Fruit fly (Drosophila melanogaster) whole organism, embryonic: ENCODE measurements around the gene CG8851.

ENCODE experiments used
- CG10267 ChIP-seq: fragments of 200-800 bp; sonication (Bioruptor generic); optimal IDR thresholded peaks from 2 replicates; lab custom pipeline; 2018; ENCODE audit warnings: missing biosample characterization, mild to moderate bottlenecking, missing genetic modification characterization, moderate library complexity
- CG10543 ChIP-seq: fragments of 200-800 bp; sonication (Bioruptor generic); optimal IDR thresholded peaks from 3 replicates; lab custom pipeline; 2017; ENCODE audit warnings: missing biosample characterization, mild to moderate bottlenecking, missing genetic modification characterization, moderate library complexity
- CG11560 ChIP-seq: fragments of 200-800 bp; sonication (Bioruptor generic); IDR thresholded peaks from 3 replicates; pipeline ENCODE4 v1.3.6; 2022; ENCODE audit warnings: missing biosample characterization, missing genetic modification characterization
- CG11723 ChIP-seq: fragments of 200-800 bp; sonication (Bioruptor generic); optimal IDR thresholded peaks from 2 replicates; lab custom pipeline; 2017; ENCODE audit warnings: missing biosample characterization, mild to moderate bottlenecking, missing genetic modification characterization
- CG12391 ChIP-seq: fragments of 200-800 bp; sonication (Bioruptor generic); optimal IDR thresholded peaks from 3 replicates; lab custom pipeline; 2018; ENCODE audit warnings: missing biosample characterization, mild to moderate bottlenecking, missing genetic modification characterization, moderate library complexity
- CG15011 ChIP-seq: fragments of 200-800 bp; sonication (Bioruptor generic); optimal IDR thresholded peaks from 3 replicates; lab custom pipeline; 2018; ENCODE audit warnings: missing biosample characterization, mild to moderate bottlenecking, missing genetic modification characterization
- CG1529 ChIP-seq: fragments of 200-800 bp; sonication (Bioruptor generic); optimal IDR thresholded peaks from 3 replicates; lab custom pipeline; 2018; ENCODE audit warnings: missing biosample characterization, missing genetic modification characterization
- CG17359 ChIP-seq: fragments of 200-800 bp; sonication (Bioruptor generic); optimal IDR thresholded peaks from 3 replicates; lab custom pipeline; 2018; ENCODE audit warnings: missing biosample characterization, mild to moderate bottlenecking, missing genetic modification characterization, moderate library complexity
- CG17568 ChIP-seq: fragments of 200-800 bp; sonication (Bioruptor generic); optimal IDR thresholded peaks from 2 replicates; lab custom pipeline; 2018; ENCODE audit warnings: missing biosample characterization, mild to moderate bottlenecking, missing genetic modification characterization, moderate library complexity
- CG3065 ChIP-seq: fragments of 200-800 bp; sonication (Bioruptor generic); optimal IDR thresholded peaks from 2 replicates; lab custom pipeline; 2016; ENCODE audit warnings: missing biosample characterization, missing genetic modification characterization
- CG32772 ChIP-seq: fragments of 200-800 bp; sonication (Bioruptor generic); IDR thresholded peaks from 2 replicates; pipeline ENCODE4 v1.3.6; 2022; ENCODE audit warnings: missing biosample characterization, missing genetic modification characterization
- CG3281 ChIP-seq: fragments of 200-800 bp; sonication (Bioruptor generic); optimal IDR thresholded peaks from 3 replicates; lab custom pipeline; 2017; ENCODE audit warnings: missing biosample characterization, mild to moderate bottlenecking, missing genetic modification characterization
- CG3847 ChIP-seq: fragments of 200-800 bp; sonication (Bioruptor generic); IDR thresholded peaks from 2 replicates; pipeline ENCODE4 v1.3.6; 2022; ENCODE audit warnings: missing biosample characterization, missing genetic modification characterization
- CG3995 ChIP-seq: fragments of 200-800 bp; sonication (Bioruptor generic); optimal IDR thresholded peaks from 3 replicates; lab custom pipeline; 2016; ENCODE audit warnings: missing biosample characterization, missing genetic modification characterization
- CG4404 ChIP-seq: fragments of 200-800 bp; sonication (Bioruptor generic); IDR thresholded peaks from 2 replicates; pipeline ENCODE4 v1.3.6; 2022; ENCODE audit warnings: missing biosample characterization, missing genetic modification characterization
- CG5245 ChIP-seq: fragments of 200-800 bp; sonication (Bioruptor generic); optimal IDR thresholded peaks from 3 replicates; lab custom pipeline; 2016; ENCODE audit warnings: missing biosample characterization, missing genetic modification characterization
- CG7839 ChIP-seq: fragments of 200-800 bp; sonication (Bioruptor generic); optimal IDR thresholded peaks from 3 replicates; lab custom pipeline; 2018; ENCODE audit warnings: missing biosample characterization, mild to moderate bottlenecking, missing genetic modification characterization, moderate library complexity
- CG7963 ChIP-seq: fragments of 200-800 bp; sonication (Bioruptor generic); IDR thresholded peaks from 3 replicates; pipeline ENCODE4 v1.3.6; 2022; ENCODE audit warnings: missing biosample characterization, missing genetic modification characterization; ENCODE audit not compliant: partially characterized antibody
- CG8359 ChIP-seq: fragments of 200-800 bp; sonication (Bioruptor generic); optimal IDR thresholded peaks from 2 replicates; lab custom pipeline; 2017; ENCODE audit warnings: missing biosample characterization, mild to moderate bottlenecking, missing genetic modification characterization, borderline replicate concordance
- CTCF ChIP-seq: fragments of 200-800 bp; sonication (Bioruptor generic); optimal IDR thresholded peaks from 2 replicates; lab custom pipeline; 2017; ENCODE audit warnings: missing biosample characterization, mild to moderate bottlenecking, missing genetic modification characterization, moderate library complexity
- Chrac-16 ChIP-seq: fragments of 200-800 bp; sonication (Bioruptor generic); optimal IDR thresholded peaks from 3 replicates; lab custom pipeline; 2016; ENCODE audit warnings: missing biosample characterization, missing genetic modification characterization
- Dad ChIP-seq: fragments of 200-800 bp; sonication (Bioruptor generic); optimal IDR thresholded peaks from 3 replicates; lab custom pipeline; 2016; ENCODE audit warnings: missing biosample characterization, missing genetic modification characterization
- Dp ChIP-seq: fragments of 200-800 bp; sonication (Bioruptor generic); optimal IDR thresholded peaks from 2 replicates; lab custom pipeline; 2018; ENCODE audit warnings: missing biosample characterization, mild to moderate bottlenecking, missing genetic modification characterization, moderate library complexity
- Fer1 ChIP-seq: fragments of 200-800 bp; sonication (Bioruptor generic); optimal IDR thresholded peaks from 2 replicates; lab custom pipeline; 2017; ENCODE audit warnings: missing biosample characterization, mild to moderate bottlenecking, missing genetic modification characterization
- Hand ChIP-seq: fragments of 200-800 bp; sonication (Bioruptor generic); optimal IDR thresholded peaks from 2 replicates; lab custom pipeline; 2017; ENCODE audit warnings: mild to moderate bottlenecking, missing biosample characterization, missing genetic modification reagents, missing genetic modification characterization
- Jarid2 ChIP-seq: fragments of 200-800 bp; sonication (Bioruptor generic); optimal IDR thresholded peaks from 3 replicates; lab custom pipeline; 2017; ENCODE audit warnings: mild to moderate bottlenecking, missing biosample characterization, missing genetic modification reagents, missing genetic modification characterization
- MESR4 ChIP-seq: fragments of 200-800 bp; sonication (Bioruptor generic); optimal IDR thresholded peaks from 2 replicates; lab custom pipeline; 2018; ENCODE audit warnings: missing biosample characterization, mild to moderate bottlenecking, missing genetic modification characterization, moderate library complexity
- Med ChIP-seq: fragments of 200-800 bp; sonication (Bioruptor generic); peaks from one replicate; lab custom pipeline; 2016; ENCODE audit warnings: missing biosample characterization, missing genetic modification characterization, mild to moderate bottlenecking, inconsistent platforms, moderate library complexity
- NFAT ChIP-seq: fragments of 200-800 bp; sonication (Bioruptor generic); IDR thresholded peaks from 2 replicates; pipeline ENCODE4 v1.3.6; 2022; ENCODE audit warnings: missing biosample characterization, missing genetic modification characterization
- Nf-YC ChIP-seq: fragments of 200-800 bp; optimal IDR thresholded peaks from 3 replicates; lab custom pipeline; 2019; ENCODE audit warnings: missing biosample characterization, mild to moderate bottlenecking, missing genetic modification characterization, moderate library complexity
- Six4 ChIP-seq: fragments of 200-800 bp; sonication (Bioruptor generic); optimal IDR thresholded peaks from 2 replicates; lab custom pipeline; 2016; ENCODE audit warnings: missing biosample characterization, missing genetic modification characterization
- Sox102F ChIP-seq: fragments of 200-800 bp; sonication (Bioruptor generic); optimal IDR thresholded peaks from 2 replicates; lab custom pipeline; 2018; ENCODE audit warnings: missing biosample characterization, mild to moderate bottlenecking, missing genetic modification characterization, moderate library complexity
- Taf1 ChIP-seq: fragments of 200-800 bp; sonication (Bioruptor generic); IDR thresholded peaks from 2 replicates; pipeline ENCODE4 v1.3.6; 2022; ENCODE audit warnings: missing biosample characterization, missing genetic modification characterization
- al ChIP-seq: fragments of 200-800 bp; sonication (Bioruptor generic); IDR thresholded peaks from 2 replicates; pipeline ENCODE4 v1.3.6; 2022; ENCODE audit warnings: missing biosample characterization, missing genetic modification characterization
- ash1 ChIP-seq: fragments of 200-800 bp; sonication (Bioruptor generic); optimal IDR thresholded peaks from 2 replicates; lab custom pipeline; 2018; ENCODE audit warnings: missing biosample characterization, mild to moderate bottlenecking, missing genetic modification characterization
- bbx ChIP-seq: fragments of 200-800 bp; sonication (Bioruptor generic); IDR thresholded peaks from 2 replicates; pipeline ENCODE4 v1.3.6; 2022; ENCODE audit warnings: missing biosample characterization, missing genetic modification characterization; ENCODE audit not compliant: partially characterized antibody
- br ChIP-seq: fragments of >200 bp; optimal IDR thresholded peaks from 2 replicates; lab custom pipeline; 2017
- cato ChIP-seq: fragments of 200-800 bp; sonication (Bioruptor generic); optimal IDR thresholded peaks from 2 replicates; lab custom pipeline; 2016; ENCODE audit warnings: missing biosample characterization, missing genetic modification characterization, borderline replicate concordance
- dan ChIP-seq: fragments of 200-800 bp; sonication (Bioruptor generic); IDR thresholded peaks from 2 replicates; pipeline ENCODE4 v1.3.6; 2022; ENCODE audit warnings: missing biosample characterization, missing genetic modification characterization
- gsb ChIP-seq: fragments of 200-800 bp; sonication (Bioruptor generic); IDR thresholded peaks from 2 replicates; pipeline ENCODE4 v1.3.6; 2022; ENCODE audit warnings: missing biosample characterization, missing genetic modification characterization
- gsb-n ChIP-seq: fragments of 200-800 bp; sonication (Bioruptor generic); optimal IDR thresholded peaks from 3 replicates; lab custom pipeline; 2018; ENCODE audit warnings: missing biosample characterization, mild to moderate bottlenecking, missing genetic modification characterization
- insv ChIP-seq, 2 experiments: fragments of 200-800 bp; sonication (Bioruptor generic); optimal IDR thresholded peaks; 3 replicates each; lab custom pipeline; 2016 to 2018; ENCODE audit warnings: missing biosample characterization in 2 of 2, missing genetic modification characterization in 2 of 2
- lbe ChIP-seq: fragments of 200-800 bp; sonication (Bioruptor generic); optimal IDR thresholded peaks from 2 replicates; lab custom pipeline; 2016; ENCODE audit warnings: missing biosample characterization, mild to moderate bottlenecking, missing genetic modification characterization
- nau ChIP-seq: fragments of 200-800 bp; sonication (Bioruptor generic); optimal IDR thresholded peaks from 3 replicates; lab custom pipeline; 2017; ENCODE audit warnings: missing biosample characterization, mild to moderate bottlenecking, missing genetic modification characterization, missing genetic modification reagents
- salm ChIP-seq: fragments of 200-800 bp; sonication (Bioruptor generic); optimal IDR thresholded peaks from 2 replicates; lab custom pipeline; 2018; ENCODE audit warnings: missing biosample characterization, mild to moderate bottlenecking, missing genetic modification characterization
- seq ChIP-seq: fragments of 200-800 bp; sonication (Bioruptor generic); IDR thresholded peaks from 2 replicates; pipeline ENCODE4 v1.3.6; 2022; ENCODE audit warnings: missing biosample characterization, missing genetic modification characterization
- shn ChIP-seq: fragments of 200-800 bp; sonication (Bioruptor generic); optimal IDR thresholded peaks from 3 replicates; lab custom pipeline; 2016; ENCODE audit warnings: missing biosample characterization, missing genetic modification characterization
- sima ChIP-seq: fragments of 200-800 bp; sonication (Bioruptor generic); optimal IDR thresholded peaks from 2 replicates; lab custom pipeline; 2016; ENCODE audit warnings: missing biosample characterization, missing genetic modification characterization
- so ChIP-seq: fragments of 200-800 bp; sonication (Bioruptor generic); IDR thresholded peaks from 3 replicates; pipeline ENCODE4 v1.3.6; 2022; ENCODE audit warnings: missing biosample characterization, missing genetic modification characterization
- sqz ChIP-seq: fragments of 200-800 bp; sonication (Bioruptor generic); optimal IDR thresholded peaks from 3 replicates; lab custom pipeline; 2018; ENCODE audit warnings: missing biosample characterization, mild to moderate bottlenecking, missing genetic modification characterization
- tx ChIP-seq: fragments of 200-800 bp; sonication (Bioruptor generic); optimal IDR thresholded peaks from 2 replicates; lab custom pipeline; 2016; ENCODE audit warnings: missing biosample characterization, missing genetic modification characterization
- unc-4 ChIP-seq: fragments of 200-800 bp; sonication (Bioruptor generic); IDR thresholded peaks from 2 replicates; pipeline ENCODE4 v1.3.6; 2022; ENCODE audit warnings: missing biosample characterization, missing genetic modification characterization; ENCODE audit not compliant: partially characterized antibody
- zf30C ChIP-seq: fragments of 200-800 bp; sonication (Bioruptor generic); optimal IDR thresholded peaks from 3 replicates; lab custom pipeline; 2018; ENCODE audit warnings: missing biosample characterization, mild to moderate bottlenecking, missing genetic modification characterization

Gene CG8851

DNA sequence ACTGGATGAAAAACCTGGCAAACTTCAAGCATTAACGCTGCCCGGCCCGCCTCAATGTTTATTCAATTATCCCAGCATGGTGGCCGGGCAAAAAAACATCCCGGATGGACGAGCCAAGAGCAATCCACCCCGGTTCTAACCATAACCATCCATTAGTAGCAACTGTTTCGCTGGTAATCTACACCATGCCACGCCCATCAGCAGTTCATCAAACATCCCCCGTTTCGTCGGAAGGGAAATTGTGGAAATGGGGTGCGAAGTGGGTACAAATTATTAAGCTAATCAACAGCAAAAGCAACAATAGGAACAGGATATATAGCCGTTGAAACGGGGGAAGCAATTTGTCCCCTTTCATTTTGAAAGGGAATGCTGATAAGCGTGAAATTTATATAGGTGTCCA, 52.0 kb downstream of the CG8851 start:
- TF ChIP-seq CG10543 (no peak), zf30C (GFP tag; lab: Kevin White, UChicago) (no peak), seq (peak; percentile 73), al (GFP tag; lab: Robert Waterston, UW) (no peak), MESR4 (GFP tag; lab: Kevin White, UChicago) (no peak), Chrac-16 (GFP tag; lab: Kevin White, UChicago) (no peak), CG1529 (GFP tag; lab: Kevin White, UChicago) (no peak), CG32772 (GFP tag; lab: Robert Waterston, UW) (no peak), CG17359 (tag; lab: Kevin White, UChicago) (no peak), CG7839 (tag; lab: Kevin White, UChicago) (no peak), Dp (no peak), Med (GFP tag; lab: Kevin White, UChicago) (peak; percentile 5), br (lab: Kevin White, UChicago) (no peak), so (GFP tag; lab: Robert Waterston, UW) (no peak), CG7963 (GFP tag; lab: Robert Waterston, UW) (no peak), Hand (GFP tag; lab: Kevin White, UChicago) (no peak), sqz (GFP tag; lab: Kevin White, UChicago) (peak; percentile 21), cato (GFP tag; lab: Kevin White, UChicago) (no peak), CG11723 (GFP tag; lab: Kevin White, UChicago) (no peak), sima (no peak), lbe (no peak), CG17568 (GFP tag; lab: Kevin White, UChicago) (no peak), tx (GFP tag; lab: Kevin White, UChicago) (no peak), Fer1 (GFP tag; lab: Kevin White, UChicago) (no peak), ash1 (GFP tag; lab: Kevin White, UChicago) (no peak), nau (no peak), CG4404 (GFP tag; lab: Robert Waterston, UW) (no peak), insv (GFP tag; optimal IDR thresholded peaks at IDR 0.05; lab: Kevin White, UChicago) (no peak), CG15011 (no peak), CG12391 (tag; lab: Kevin White, UChicago) (no peak), CTCF (no peak), Sox102F (GFP tag; lab: Kevin White, UChicago) (no peak), CG3847 (0 out of 2 replicates have a peak, but pooled peaks have one; percentile 5), Jarid2 (GFP tag; lab: Kevin White, UChicago) (peak; percentile 3), Dad (no peak), Nf-YC (tag; lab: Kevin White, UChicago) (peak; percentile 88), gsb-n (tag; lab: Kevin White, UChicago) (peak; percentile 71), CG5245 (GFP tag; lab: Kevin White, UChicago) (no peak), gsb (GFP tag; lab: Robert Waterston, UW) (no peak), CG3995 (no peak), unc-4 (GFP tag; lab: Robert Waterston, UW) (no peak), shn (GFP tag; lab: Kevin White, UChicago) (no peak), salm (tag; lab: Kevin White, UChicago) (no peak), bbx (GFP tag; lab: Robert Waterston, UW) (no peak), CG11560 (no peak), CG8359 (GFP tag; lab: Kevin White, UChicago) (no peak), Six4 (GFP tag; lab: Kevin White, UChicago) (no peak), CG3065 (GFP tag; lab: Kevin White, UChicago) (peak; percentile 24), CG10267 (tag; lab: Kevin White, UChicago) (no peak), Taf1 (no peak), CG3281 (GFP tag; lab: Kevin White, UChicago) (no peak), dan (GFP tag; lab: Robert Waterston, UW) (no peak), NFAT (GFP tag; lab: Robert Waterston, UW) (no peak)
